Fruit fly (Drosophila melanogaster) whole organism, embryonic: ENCODE results near the gene CG5235.

Experiments used
- BEAF-32 ChIP-seq: fragments of 200-800 bp; sonication (Bioruptor generic); optimal IDR thresholded peaks from 3 replicates; lab custom pipeline; 2017; ENCODE audit warnings: missing biosample characterization, missing genetic modification characterization, mild to moderate bottlenecking, moderate library complexity, missing genetic modification reagents
- Blimp-1 ChIP-seq: fragments of 200-800 bp; sonication (Bioruptor generic); optimal IDR thresholded peaks from 3 replicates; lab custom pipeline; 2018; ENCODE audit warnings: missing biosample characterization, missing genetic modification characterization, mild to moderate bottlenecking, moderate library complexity, missing genetic modification reagents
- CG11723 ChIP-seq: fragments of 200-800 bp; sonication (Bioruptor generic); optimal IDR thresholded peaks from 2 replicates; lab custom pipeline; 2017; ENCODE audit warnings: missing biosample characterization, mild to moderate bottlenecking, missing genetic modification characterization
- CG12071 ChIP-seq: fragments of 200-800 bp; sonication (Bioruptor generic); optimal IDR thresholded peaks from 3 replicates; lab custom pipeline; 2018; ENCODE audit warnings: missing biosample characterization, mild to moderate bottlenecking, missing genetic modification characterization
- CG17568 ChIP-seq: fragments of 200-800 bp; sonication (Bioruptor generic); optimal IDR thresholded peaks from 2 replicates; lab custom pipeline; 2018; ENCODE audit warnings: missing biosample characterization, mild to moderate bottlenecking, missing genetic modification characterization, moderate library complexity
- CG2116 ChIP-seq: fragments of 200-800 bp; sonication (Bioruptor generic); optimal IDR thresholded peaks from 3 replicates; lab custom pipeline; 2018; ENCODE audit warnings: missing biosample characterization, mild to moderate bottlenecking, missing genetic modification characterization
- CG31388 ChIP-seq: fragments of 200-800 bp; sonication (Bioruptor generic); optimal IDR thresholded peaks from 2 replicates; lab custom pipeline; 2016; ENCODE audit warnings: missing biosample characterization, missing genetic modification characterization
- CG32532 ChIP-seq: fragments of 200-800 bp; sonication (Bioruptor generic); IDR thresholded peaks from 2 replicates; pipeline ENCODE4 v1.3.6; 2022; ENCODE audit warnings: missing biosample characterization, missing genetic modification characterization
- CG34422 ChIP-seq: fragments of 200-800 bp; sonication (Bioruptor generic); IDR thresholded peaks from 3 replicates; pipeline ENCODE4 v1.3.6; 2022; ENCODE audit warnings: missing biosample characterization, missing genetic modification characterization
- CG42726 ChIP-seq: fragments of 200-800 bp; sonication (Bioruptor generic); IDR thresholded peaks from 2 replicates; pipeline ENCODE4 v1.3.6; 2022; ENCODE audit warnings: missing biosample characterization, missing genetic modification characterization; ENCODE audit not compliant: partially characterized antibody
- CG4424 ChIP-seq: fragments of 200-800 bp; sonication (Bioruptor generic); optimal IDR thresholded peaks from 3 replicates; lab custom pipeline; 2016; ENCODE audit warnings: missing biosample characterization, missing genetic modification characterization
- CG5953 ChIP-seq: fragments of 200-800 bp; sonication (Bioruptor generic); IDR thresholded peaks from 2 replicates; pipeline ENCODE4 v1.3.6; 2022; ENCODE audit warnings: missing biosample characterization, missing genetic modification characterization
- CG7271 ChIP-seq: fragments of 200-800 bp; sonication (Bioruptor generic); optimal IDR thresholded peaks from 2 replicates; lab custom pipeline; 2018; ENCODE audit warnings: missing biosample characterization, mild to moderate bottlenecking, missing genetic modification characterization, moderate library complexity
- CG8290 ChIP-seq, 3 experiments: fragments of 200-800 bp; sonication (Bioruptor generic); optimal IDR thresholded peaks; 2 replicates each; lab custom pipeline; 2016 to 2019; ENCODE audit warnings: missing biosample characterization in 3 of 3, missing genetic modification characterization in 3 of 3, mild to moderate bottlenecking in 2 of 3, moderate library complexity in 1 of 3
- CG9437 ChIP-seq: fragments of 200-800 bp; sonication (Bioruptor generic); optimal IDR thresholded peaks from 2 replicates; lab custom pipeline; 2018; ENCODE audit warnings: missing biosample characterization, mild to moderate bottlenecking, missing genetic modification characterization
- Deaf1 ChIP-seq: fragments of 200-800 bp; optimal IDR thresholded peaks from 3 replicates; lab custom pipeline; 2019; ENCODE audit warnings: missing biosample characterization, mild to moderate bottlenecking, missing genetic modification characterization, moderate library complexity
- E2f1 ChIP-seq: fragments of 200-800 bp; sonication (Bioruptor generic); IDR thresholded peaks from 2 replicates; pipeline ENCODE4 v1.3.6; 2022; ENCODE audit warnings: missing biosample characterization, missing genetic modification characterization
- HLH3B ChIP-seq: fragments of 200-800 bp; sonication (Bioruptor generic); IDR thresholded peaks from 2 replicates; pipeline ENCODE4 v1.3.6; 2022; ENCODE audit warnings: missing biosample characterization, missing genetic modification characterization
- Hey ChIP-seq: fragments of 200-800 bp; sonication (Bioruptor generic); optimal IDR thresholded peaks from 3 replicates; lab custom pipeline; 2018; ENCODE audit warnings: missing biosample characterization, mild to moderate bottlenecking, missing genetic modification characterization
- HmgD ChIP-seq: fragments of 200-800 bp; sonication (Bioruptor generic); optimal IDR thresholded peaks from 3 replicates; lab custom pipeline; 2016; ENCODE audit warnings: missing biosample characterization, missing genetic modification characterization
- Hr78 ChIP-seq, 2 experiments: fragments of 200-800 bp in 1 of 2; fragments of >200 bp in 1 of 2; sonication (Bioruptor generic) in 1 of 2; optimal IDR thresholded peaks; 2 replicates each; lab custom pipeline; 2017 to 2019; ENCODE audit warnings: missing biosample characterization in 2 of 2, missing genetic modification characterization in 2 of 2, mild to moderate bottlenecking in 1 of 2, moderate library complexity in 1 of 2
- MTF-1 ChIP-seq: fragments of 200-800 bp; sonication (Bioruptor generic); optimal IDR thresholded peaks from 2 replicates; lab custom pipeline; 2018; ENCODE audit warnings: missing biosample characterization, mild to moderate bottlenecking, missing genetic modification characterization, borderline replicate concordance
- Nf-YB ChIP-seq: fragments of 200-800 bp; sonication (Bioruptor generic); optimal IDR thresholded peaks from 3 replicates; lab custom pipeline; 2019; ENCODE audit warnings: missing biosample characterization, mild to moderate bottlenecking, missing genetic modification characterization, moderate library complexity
- Nf-YC ChIP-seq: fragments of 200-800 bp; optimal IDR thresholded peaks from 3 replicates; lab custom pipeline; 2019; ENCODE audit warnings: missing biosample characterization, mild to moderate bottlenecking, missing genetic modification characterization, moderate library complexity
- Oaz ChIP-seq: fragments of 200-800 bp; sonication (Bioruptor generic); IDR thresholded peaks from 2 replicates; pipeline ENCODE4 v1.3.6; 2022; ENCODE audit warnings: missing biosample characterization, missing genetic modification characterization
- Scr ChIP-seq: fragments of 200-800 bp; sonication (Bioruptor generic); IDR thresholded peaks from 2 replicates; pipeline ENCODE4 v1.3.6; 2022; ENCODE audit warnings: missing biosample characterization, missing genetic modification characterization; ENCODE audit not compliant: partially characterized antibody
- Sry-β ChIP-seq: fragments of 200-800 bp; sonication (Bioruptor generic); optimal IDR thresholded peaks from 2 replicates; lab custom pipeline; 2018; ENCODE audit warnings: missing biosample characterization, mild to moderate bottlenecking, missing genetic modification characterization, moderate library complexity
- Sry-δ ChIP-seq: fragments of 200-800 bp; sonication (Bioruptor generic); optimal IDR thresholded peaks from 2 replicates; lab custom pipeline; 2016; ENCODE audit warnings: missing biosample characterization, missing genetic modification characterization
- Ssrp ChIP-seq: fragments of 200-800 bp; sonication (Bioruptor generic); optimal IDR thresholded peaks from 2 replicates; lab custom pipeline; 2018; ENCODE audit warnings: missing biosample characterization, mild to moderate bottlenecking, missing genetic modification characterization, moderate library complexity
- ato ChIP-seq: fragments of 200-800 bp; sonication (Bioruptor generic); IDR thresholded peaks from 2 replicates; pipeline ENCODE4 v1.3.6; 2022; ENCODE audit warnings: missing biosample characterization, missing genetic modification characterization; ENCODE audit not compliant: partially characterized antibody
- br ChIP-seq: fragments of >200 bp; optimal IDR thresholded peaks from 2 replicates; lab custom pipeline; 2017
- caup ChIP-seq: fragments of 200-800 bp; sonication (Bioruptor generic); optimal IDR thresholded peaks from 3 replicates; lab custom pipeline; 2017; ENCODE audit warnings: missing biosample characterization, mild to moderate bottlenecking, missing genetic modification characterization, moderate library complexity; ENCODE audit not compliant: severe bottlenecking
- chm ChIP-seq: fragments of 200-800 bp; sonication (Bioruptor generic); IDR thresholded peaks from 2 replicates; pipeline ENCODE4 v1.3.6; 2022; ENCODE audit warnings: missing biosample characterization, missing genetic modification characterization
- gfzf ChIP-seq: fragments of 200-800 bp; sonication (Bioruptor generic); optimal IDR thresholded peaks from 2 replicates; lab custom pipeline; 2016; ENCODE audit warnings: missing biosample characterization, mild to moderate bottlenecking, missing genetic modification characterization, moderate library complexity
- gsb ChIP-seq: fragments of 200-800 bp; sonication (Bioruptor generic); IDR thresholded peaks from 2 replicates; pipeline ENCODE4 v1.3.6; 2022; ENCODE audit warnings: missing biosample characterization, missing genetic modification characterization
- gsb-n ChIP-seq: fragments of 200-800 bp; sonication (Bioruptor generic); optimal IDR thresholded peaks from 3 replicates; lab custom pipeline; 2018; ENCODE audit warnings: missing biosample characterization, mild to moderate bottlenecking, missing genetic modification characterization
- lmd ChIP-seq: fragments of 200-800 bp; sonication (Bioruptor generic); IDR thresholded peaks from 2 replicates; pipeline ENCODE4 v1.3.6; 2022; ENCODE audit warnings: missing biosample characterization, missing genetic modification characterization
- luna ChIP-seq: fragments of 200-800 bp; sonication (Bioruptor generic); optimal IDR thresholded peaks from 2 replicates; lab custom pipeline; 2016; ENCODE audit warnings: missing biosample characterization, missing genetic modification characterization
- mld ChIP-seq: fragments of 200-800 bp; sonication (Bioruptor generic); IDR thresholded peaks from 3 replicates; pipeline ENCODE4 v1.3.6; 2022; ENCODE audit warnings: missing biosample characterization, missing genetic modification characterization; ENCODE audit not compliant: partially characterized antibody
- nerfin-1 ChIP-seq: fragments of 200-800 bp; sonication (Bioruptor generic); optimal IDR thresholded peaks from 3 replicates; lab custom pipeline; 2019; ENCODE audit warnings: missing biosample characterization, mild to moderate bottlenecking, missing genetic modification characterization, moderate library complexity
- pb ChIP-seq: fragments of 200-800 bp; sonication (Bioruptor generic); optimal IDR thresholded peaks from 3 replicates; lab custom pipeline; 2016; ENCODE audit warnings: missing biosample characterization, missing genetic modification characterization
- peb ChIP-seq: fragments of 200-800 bp; sonication (Bioruptor generic); IDR thresholded peaks from 2 replicates; pipeline ENCODE4 v1.3.6; 2022; ENCODE audit warnings: missing biosample characterization, missing genetic modification characterization
- pum ChIP-seq: fragments of 200-800 bp; sonication (Bioruptor generic); optimal IDR thresholded peaks from 2 replicates; lab custom pipeline; 2016; ENCODE audit warnings: missing biosample characterization, missing genetic modification characterization
- ranshi ChIP-seq: fragments of 200-800 bp; sonication (Bioruptor generic); IDR thresholded peaks from 2 replicates; pipeline ENCODE4 v1.3.6; 2022; ENCODE audit warnings: missing biosample characterization, missing genetic modification characterization
- seq ChIP-seq: fragments of 200-800 bp; sonication (Bioruptor generic); IDR thresholded peaks from 2 replicates; pipeline ENCODE4 v1.3.6; 2022; ENCODE audit warnings: missing biosample characterization, missing genetic modification characterization
- sna ChIP-seq: fragments of 200-800 bp; sonication (Bioruptor generic); IDR thresholded peaks from 2 replicates; pipeline ENCODE4 v1.3.6; 2022; ENCODE audit warnings: missing biosample characterization, missing genetic modification characterization; ENCODE audit not compliant: partially characterized antibody
- wor ChIP-seq: fragments of 200-800 bp; sonication (Bioruptor generic); IDR thresholded peaks from 2 replicates; pipeline ENCODE4 v1.3.6; 2022; ENCODE audit warnings: missing biosample characterization, missing genetic modification characterization
- zfh2 ChIP-seq: fragments of 200-800 bp; sonication (Bioruptor generic); optimal IDR thresholded peaks from 2 replicates; lab custom pipeline; 2016; ENCODE audit warnings: missing biosample characterization, missing genetic modification characterization

Gene CG5235

DNA sequence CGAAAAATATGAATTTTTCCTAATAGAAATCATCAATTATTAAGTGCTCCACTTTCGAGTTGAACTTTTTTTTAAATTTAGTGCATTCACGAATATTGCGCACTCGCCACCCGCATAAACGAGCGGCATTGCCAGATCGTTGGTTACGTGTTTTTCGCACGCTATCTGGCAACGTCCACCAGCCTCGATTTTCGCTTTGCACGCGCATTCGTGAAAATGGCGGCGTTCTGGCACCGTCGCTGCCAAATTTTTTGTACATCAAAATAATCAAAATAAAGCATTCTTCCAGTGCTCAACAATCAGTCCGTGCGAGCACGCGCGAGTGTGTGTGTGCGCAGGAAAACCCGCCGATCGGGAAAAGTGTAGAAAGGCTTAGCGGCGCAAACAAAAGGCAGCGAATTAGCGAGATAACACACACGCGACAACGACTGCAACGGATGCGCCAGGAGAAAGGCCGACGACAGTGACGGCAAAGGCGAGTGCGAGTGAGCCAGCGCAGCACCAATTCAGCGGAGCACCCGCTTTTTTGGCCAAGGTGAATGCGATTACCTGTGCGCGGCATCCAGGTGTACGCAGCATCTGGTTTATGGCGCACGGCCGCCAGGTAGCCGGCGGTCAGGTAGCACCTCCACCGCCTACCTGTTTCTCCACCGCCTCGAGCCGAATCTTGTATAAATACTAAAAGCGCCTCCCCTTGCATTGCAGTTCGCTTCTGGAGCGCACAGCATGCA, 23.6 kb upstream of the CG5235 start (continued):
- TF ChIP-seq E2f1 (GFP tag; lab: Robert Waterston, UW) = peak; percentile 75
- peak; percentile 71 for TF ChIP-seq CG5953 (GFP tag; lab: Robert Waterston, UW)
- peak; percentile 50; the same call in 1 of the 2 replicates for TF ChIP-seq ato
- peak; percentile 78 for TF ChIP-seq nerfin-1 (tag; lab: Kevin White, UChicago)
- TF ChIP-seq CG17568 (GFP tag; lab: Kevin White, UChicago) = no peak
- TF ChIP-seq HmgD = peak; percentile 74
- peak; percentile 83 for TF ChIP-seq seq (GFP tag; lab: Robert Waterston, UW)
- TF ChIP-seq CG32532 (GFP tag; lab: Robert Waterston, UW) = peak; percentile 88
- TF ChIP-seq HLH3B = peak; percentile 75
- TF ChIP-seq pb (GFP tag; lab: Kevin White, UChicago) = peak; percentile 82
- no peak for TF ChIP-seq CG12071 (GFP tag; lab: Kevin White, UChicago)
- peak; percentile 75; the same call in 1 of the 2 replicates for TF ChIP-seq ranshi
- no peak for TF ChIP-seq CG7271
- TF ChIP-seq CG8290 (GFP tag; optimal IDR thresholded peaks at IDR 0.05; lab: Kevin White, UChicago) = peak; percentile 63
- no peak for TF ChIP-seq CG8290 (tag; optimal IDR thresholded peaks at IDR 0.05; lab: Kevin White, UChicago)
- peak; percentile 79 for TF ChIP-seq luna (GFP tag; lab: Kevin White, UChicago)
- peak; percentile 75 for TF ChIP-seq CG11723 (GFP tag; lab: Kevin White, UChicago)
- peak; percentile 51 for TF ChIP-seq sna (GFP tag; lab: Robert Waterston, UW)
- 0 out of 2 replicates have a peak, but pooled peaks have one; percentile 23 for TF ChIP-seq gsb (GFP tag; lab: Robert Waterston, UW)
- peak; percentile 82; the same call in 1 of the 2 replicates for TF ChIP-seq lmd (GFP tag; lab: Robert Waterston, UW)
- TF ChIP-seq Hey (tag; lab: Kevin White, UChicago) = no peak
- TF ChIP-seq chm (GFP tag; lab: Robert Waterston, UW) = peak; percentile 88
- TF ChIP-seq CG42726 (GFP tag; lab: Robert Waterston, UW) = peak; percentile 78
- peak; percentile 73 for TF ChIP-seq CG2116 (GFP tag; lab: Kevin White, UChicago)
- TF ChIP-seq CG34422 (GFP tag; lab: Robert Waterston, UW) = peak; percentile 76
- TF ChIP-seq BEAF-32 (GFP tag; lab: Kevin White, UChicago) = peak; percentile 87
- TF ChIP-seq Scr (GFP tag; lab: Robert Waterston, UW) = peak; percentile 62
- peak; percentile 71 for TF ChIP-seq CG4424 (GFP tag; lab: Kevin White, UChicago)
- TF ChIP-seq CG31388 (GFP tag; lab: Kevin White, UChicago) = no peak
- TF ChIP-seq wor (GFP tag; lab: Robert Waterston, UW) = peak; percentile 41
- TF ChIP-seq peb = peak; percentile 50; the same call in 1 of the 2 replicates
- no peak for TF ChIP-seq Nf-YC (tag; lab: Kevin White, UChicago)
- no peak for TF ChIP-seq Blimp-1 (GFP tag; lab: Kevin White, UChicago)
- no peak for TF ChIP-seq caup (GFP tag; lab: Kevin White, UChicago)
- TF ChIP-seq MTF-1 (GFP tag; lab: Kevin White, UChicago) = no peak
- peak; percentile 75 for TF ChIP-seq Ssrp (tag; lab: Kevin White, UChicago)
- TF ChIP-seq CG9437 = peak; percentile 63
- no peak for TF ChIP-seq br (lab: Kevin White, UChicago)
- TF ChIP-seq gsb-n (tag; lab: Kevin White, UChicago) = no peak
- TF ChIP-seq mld = no peak; the same call in 2 of the 3 replicates
- TF ChIP-seq Sry-δ (GFP tag; lab: Kevin White, UChicago) = peak; percentile 73
- no peak for TF ChIP-seq Hr78 (GFP tag; optimal IDR thresholded peaks at IDR 0.05; lab: Kevin White, UChicago)
- no peak for TF ChIP-seq Deaf1 (tag; lab: Kevin White, UChicago)
- peak; percentile 67 for TF ChIP-seq Nf-YB (GFP tag; lab: Kevin White, UChicago)
- TF ChIP-seq Sry-β = no peak
- peak; percentile 92 for TF ChIP-seq zfh2 (GFP tag; lab: Kevin White, UChicago)
- TF ChIP-seq Oaz (GFP tag; lab: Robert Waterston, UW) = no peak; the same call in 1 of the 2 replicates
- TF ChIP-seq pum (GFP tag; lab: Kevin White, UChicago) = peak; percentile 84
- no peak for TF ChIP-seq gfzf (GFP tag; lab: Kevin White, UChicago)
